Fruit fly (Drosophila melanogaster): Measurements from ENCODE around the gene lost.
A peak's percentile ranks its signal among the peaks of the same experiment; 100 is the strongest.

Gene lost

DNA sequence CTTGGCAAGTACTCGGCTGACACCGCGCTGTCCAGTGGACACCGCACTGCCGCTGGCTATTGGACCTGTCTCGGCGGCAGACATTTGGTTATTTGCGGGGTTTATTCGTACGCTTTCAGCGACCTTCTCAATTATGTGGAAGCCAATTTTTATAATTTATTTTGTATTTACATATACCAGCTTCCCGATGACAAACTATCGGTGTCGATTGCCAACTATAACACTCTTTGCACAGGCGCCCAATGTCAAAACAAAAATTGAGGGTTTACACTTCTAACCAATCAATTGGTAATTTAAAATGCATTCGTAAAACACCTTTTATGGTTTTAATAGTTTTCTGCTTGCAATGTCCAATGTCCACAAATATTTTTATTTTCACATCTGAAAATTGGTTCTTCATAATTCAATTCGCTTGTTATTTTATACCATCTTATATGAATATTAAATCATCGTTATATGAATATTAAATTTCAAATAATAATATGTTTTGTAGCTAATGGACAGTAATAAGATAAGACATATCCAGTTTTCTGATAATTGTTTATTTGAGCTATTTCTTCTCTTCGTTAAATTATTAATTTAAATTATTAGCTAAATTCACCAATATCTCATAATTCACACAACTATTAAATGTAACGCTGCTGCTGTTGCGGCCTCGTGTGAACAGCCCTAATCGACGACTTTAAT is 2.9 kb upstream of the lost start (continued):
- TF ChIP-seq Dip3 (GFP tag; optimal IDR thresholded peaks at IDR 0.05): peak; percentile 4
- TF ChIP-seq Camta (GFP tag; optimal IDR thresholded peaks at IDR 0.05): no peak
- TF ChIP-seq Fer2 (tag; optimal IDR thresholded peaks at IDR 0.05): no peak
- no peak for TF ChIP-seq CG6765 (GFP tag; optimal IDR thresholded peaks at IDR 0.05)
- TF ChIP-seq CrebB (tag; optimal IDR thresholded peaks at IDR 0.05): no peak
- TF ChIP-seq chn (GFP tag; optimal IDR thresholded peaks at IDR 0.05): no peak
- no peak for TF ChIP-seq klu (GFP tag; IDR thresholded peaks at IDR 0.05)
- no peak for TF ChIP-seq sisA (GFP tag; IDR thresholded peaks at IDR 0.05)
- TF ChIP-seq CG9797 (GFP tag; optimal IDR thresholded peaks at IDR 0.05): no peak
- no peak for TF ChIP-seq CG12769 (tag; optimal IDR thresholded peaks at IDR 0.05)
- TF ChIP-seq CG12391 (tag; optimal IDR thresholded peaks at IDR 0.05): peak; percentile 48
- no peak for TF ChIP-seq Lim3 (GFP tag; IDR thresholded peaks at IDR 0.05)
- TF ChIP-seq dysf (GFP tag; IDR thresholded peaks at IDR 0.05): no peak
- TF ChIP-seq Aef1 (GFP tag; IDR thresholded peaks at IDR 0.05): no peak
- TF ChIP-seq CG15269 (tag; optimal IDR thresholded peaks at IDR 0.05): peak; percentile 1
- TF ChIP-seq CG7987 (GFP tag; optimal IDR thresholded peaks at IDR 0.05): no peak
- no peak for TF ChIP-seq gro (GFP tag; optimal IDR thresholded peaks at IDR 0.05)
- no peak for TF ChIP-seq CG1529 (GFP tag; optimal IDR thresholded peaks at IDR 0.05)
- no peak for TF ChIP-seq CG18476 (GFP tag; optimal IDR thresholded peaks at IDR 0.05)
- no peak for TF ChIP-seq CG4282 (GFP tag; optimal IDR thresholded peaks at IDR 0.05)
- TF ChIP-seq YL-1 (GFP tag; optimal IDR thresholded peaks at IDR 0.05): no peak
- TF ChIP-seq CG18011 (GFP tag; optimal IDR thresholded peaks at IDR 0.05): no peak
- TF ChIP-seq chm (GFP tag; IDR thresholded peaks at IDR 0.05): no peak
- TF ChIP-seq CG1233 (GFP tag; optimal IDR thresholded peaks at IDR 0.05): no peak
- no peak for TF ChIP-seq Hmr (GFP tag; optimal IDR thresholded peaks at IDR 0.05)
- peak; percentile 5 for TF ChIP-seq CG9817 (tag; optimal IDR thresholded peaks at IDR 0.05)
- TF ChIP-seq Bteb2 (GFP tag; optimal IDR thresholded peaks at IDR 0.05): no peak
- no peak for TF ChIP-seq CG14860 (GFP tag; IDR thresholded peaks at IDR 0.05; ENCODE audit: partially characterized antibody)
- TF ChIP-seq usp (GFP tag; optimal IDR thresholded peaks at IDR 0.05): no peak
- no peak for TF ChIP-seq tna (GFP tag; IDR thresholded peaks at IDR 0.05; ENCODE audit: partially characterized antibody)
- no peak for TF ChIP-seq chif (GFP tag; optimal IDR thresholded peaks at IDR 0.05)
- peak; percentile 55 for TF ChIP-seq BEAF-32 (GFP tag; optimal IDR thresholded peaks at IDR 0.05)
- no peak for TF ChIP-seq E2f2 (GFP tag; IDR thresholded peaks at IDR 0.05)
- TF ChIP-seq Hey (tag; optimal IDR thresholded peaks at IDR 0.05): no peak
- TF ChIP-seq Atf3 (GFP tag; optimal IDR thresholded peaks at IDR 0.05): no peak
- no peak for TF ChIP-seq HmgD (GFP tag; optimal IDR thresholded peaks at IDR 0.05)
- TF ChIP-seq h (optimal IDR thresholded peaks at IDR 0.05): no peak
- peak; percentile 98 for TF ChIP-seq CG17802 (tag; optimal IDR thresholded peaks at IDR 0.05)
- TF ChIP-seq fru (optimal IDR thresholded peaks at IDR 0.05): no peak
- TF ChIP-seq CG3838 (GFP tag; optimal IDR thresholded peaks at IDR 0.05): no peak
- no peak for TF ChIP-seq CG14014 (GFP tag; IDR thresholded peaks at IDR 0.05)
- no peak for TF ChIP-seq Hand (GFP tag; optimal IDR thresholded peaks at IDR 0.05)
- no peak for TF ChIP-seq maf-S (GFP tag; optimal IDR thresholded peaks at IDR 0.05)
- peak; percentile 41 for TF ChIP-seq ewg (GFP tag; optimal IDR thresholded peaks at IDR 0.05)
- TF ChIP-seq aop (GFP tag; IDR thresholded peaks at IDR 0.05): no peak
- no peak for TF ChIP-seq CG11247 (GFP tag; IDR thresholded peaks at IDR 0.05)
- TF ChIP-seq CG16863 (GFP tag; optimal IDR thresholded peaks at IDR 0.05): no peak
- no peak; the same call in 1 of the 2 replicates for TF ChIP-seq CG6272 (GFP tag; IDR thresholded peaks at IDR 0.05)
- no peak for TF ChIP-seq CG17359 (tag; optimal IDR thresholded peaks at IDR 0.05)
- no peak for TF ChIP-seq CG5180 (GFP tag; optimal IDR thresholded peaks at IDR 0.05)
- no peak for TF ChIP-seq CG2199 (GFP tag; IDR thresholded peaks at IDR 0.05)

Measured in whole organism, embryonic.